Fruit fly (Drosophila melanogaster): ENCODE results near the gene mts.

mts gene

DNA sequence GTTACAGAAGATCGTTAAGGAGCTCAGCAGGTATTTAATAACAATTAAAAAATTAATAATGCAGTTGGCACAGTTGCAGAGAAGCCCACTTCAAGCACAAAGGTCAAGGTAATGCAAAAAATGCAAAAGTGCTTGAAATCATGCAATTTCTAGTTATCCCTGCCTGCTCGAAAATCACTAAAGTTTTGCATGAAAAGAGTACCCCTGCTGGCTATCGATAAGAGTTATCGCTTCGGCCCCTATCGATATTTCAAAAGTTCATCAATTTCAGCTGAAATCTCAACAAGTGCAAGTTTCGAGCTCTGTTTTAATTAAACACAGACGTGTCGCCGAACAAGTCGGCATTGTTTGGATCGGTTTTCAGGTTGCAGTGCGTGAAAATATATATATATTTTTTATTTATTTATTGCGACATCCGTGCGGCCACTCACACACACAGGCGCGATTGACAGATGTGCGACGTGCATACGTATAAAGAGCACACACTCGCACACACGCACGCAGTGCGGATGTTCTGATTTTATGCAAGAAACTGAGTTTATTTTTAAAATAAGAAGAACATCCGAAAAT, 6.1 kb upstream of the mts start (continued):
- TF ChIP-seq net (GFP tag; optimal IDR thresholded peaks at IDR 0.05) (peak; percentile 48), Sox102F (GFP tag; optimal IDR thresholded peaks at IDR 0.05) (peak; percentile 38), CG3032 (tag; optimal IDR thresholded peaks at IDR 0.05) (peak; percentile 9), CG32006 (GFP tag; optimal IDR thresholded peaks at IDR 0.05) (no peak), OdsH (GFP tag; optimal IDR thresholded peaks at IDR 0.05) (peak; percentile 50), Eip78C (GFP tag) (peak; percentile 83), CG16779 (tag; optimal IDR thresholded peaks at IDR 0.05) (no peak), CG11902 (GFP tag; optimal IDR thresholded peaks at IDR 0.05) (peak; percentile 8), CG3919 (GFP tag; optimal IDR thresholded peaks at IDR 0.05) (peak; percentile 67), CG7368 (GFP tag; optimal IDR thresholded peaks at IDR 0.05) (no peak), Met (GFP tag; optimal IDR thresholded peaks at IDR 0.05) (peak; percentile 55), CG11762 (GFP tag; optimal IDR thresholded peaks at IDR 0.05; ENCODE audit: insufficient read depth) (no peak), Ets96B (tag; optimal IDR thresholded peaks at IDR 0.05) (peak; percentile 10), fkh (GFP tag; optimal IDR thresholded peaks at IDR 0.05) (peak; percentile 25)

DNA sequence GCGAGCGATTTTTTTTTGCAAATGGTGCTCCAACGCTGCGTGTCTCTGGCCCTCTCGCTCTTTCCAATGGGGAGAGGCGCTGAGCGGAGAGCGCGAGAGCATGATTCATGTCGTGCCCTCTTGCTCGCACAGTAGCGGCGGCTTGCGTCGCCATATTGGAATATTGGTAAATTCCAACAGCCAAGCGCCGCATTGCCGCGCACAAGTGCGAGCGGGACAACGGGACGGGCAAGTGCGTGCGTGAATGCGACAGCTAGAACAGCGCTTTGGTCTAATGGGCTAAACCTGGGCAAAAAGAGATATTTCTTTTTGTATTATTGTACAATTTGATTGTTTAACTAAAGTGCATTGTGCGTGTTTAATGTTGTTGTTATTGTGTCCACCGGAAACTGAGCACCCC, 781 bp downstream of the mts start:
- TF ChIP-seq salr (GFP tag; optimal IDR thresholded peaks at IDR 0.05) (peak; percentile 20 to 23), CG15336 (GFP tag; IDR thresholded peaks at IDR 0.05) (peak; percentile 53; the same call in 1 of the 2 replicates), net (GFP tag; optimal IDR thresholded peaks at IDR 0.05) (peak; percentile 26), CG8119 (GFP tag; IDR thresholded peaks at IDR 0.05) (peak; percentile 29; the same call in 1 of the 3 replicates), CG6792 (GFP tag; optimal IDR thresholded peaks at IDR 0.05) (no peak), fkh (GFP tag; optimal IDR thresholded peaks at IDR 0.05) (peak; percentile 88), CG6163 (GFP tag; IDR thresholded peaks at IDR 0.05) (peak; percentile 76), CG3032 (tag; optimal IDR thresholded peaks at IDR 0.05) (peak; percentile 41), Sox14 (GFP tag; optimal IDR thresholded peaks at IDR 0.05) (peak; percentile 53), Lpt (GFP tag; optimal IDR thresholded peaks at IDR 0.05) (peak; percentile 31), eg (GFP tag; IDR thresholded peaks at IDR 0.05) (peak; percentile 66), CG3919 (GFP tag; optimal IDR thresholded peaks at IDR 0.05) (no peak), Ets96B (tag; optimal IDR thresholded peaks at IDR 0.05) (peak; percentile 8), fd85E (GFP tag; optimal IDR thresholded peaks at IDR 0.05) (no peak), Smox (GFP tag; optimal IDR thresholded peaks at IDR 0.05) (no peak), Eip93F (GFP tag; optimal IDR thresholded peaks at IDR 0.05) (no peak), CG4318 (GFP tag; optimal IDR thresholded peaks at IDR 0.05) (no peak), CG6854 (GFP tag; optimal IDR thresholded peaks at IDR 0.05) (no peak), CG7368 (GFP tag; optimal IDR thresholded peaks at IDR 0.05) (no peak), Eip78C (GFP tag) (peak; percentile 77), CG16779 (tag; optimal IDR thresholded peaks at IDR 0.05) (peak; percentile 25), Hr4 (GFP tag; optimal IDR thresholded peaks at IDR 0.05) (no peak), Ets21C (GFP tag; optimal IDR thresholded peaks at IDR 0.05) (no peak), dac (GFP tag; optimal IDR thresholded peaks at IDR 0.05) (no peak), cyc (GFP tag; optimal IDR thresholded peaks at IDR 0.05) (no peak), Hr39 (GFP tag; optimal IDR thresholded peaks at IDR 0.05) (no peak), Eip75B (GFP tag; optimal IDR thresholded peaks at IDR 0.05) (peak; percentile 37), lz (GFP tag; optimal IDR thresholded peaks at IDR 0.05) (no peak), CG11902 (GFP tag; optimal IDR thresholded peaks at IDR 0.05) (no peak), svp (GFP tag) (peak; percentile 76), dsx (GFP tag; optimal IDR thresholded peaks at IDR 0.05; ENCODE audit: poor library complexity, severe bottlenecking) (peak; percentile 25), ss (GFP tag; optimal IDR thresholded peaks at IDR 0.05) (peak; percentile 39 to 59), CG11762 (GFP tag; optimal IDR thresholded peaks at IDR 0.05; ENCODE audit: insufficient read depth) (no peak), CG9139 (GFP tag; optimal IDR thresholded peaks at IDR 0.05) (peak; percentile 30), vri (GFP tag; optimal IDR thresholded peaks at IDR 0.05) (peak; percentile 83), achi (GFP tag; optimal IDR thresholded peaks at IDR 0.05) (no peak), CG6808 (GFP tag; optimal IDR thresholded peaks at IDR 0.05) (peak; percentile 41), CG8319 (GFP tag; optimal IDR thresholded peaks at IDR 0.05) (no peak), Met (GFP tag; optimal IDR thresholded peaks at IDR 0.05) (peak; percentile 28), CG6276 (GFP tag; optimal IDR thresholded peaks at IDR 0.05) (peak; percentile 2), pdm3 (GFP tag; optimal IDR thresholded peaks at IDR 0.05) (no peak), CG10669 (GFP tag; optimal IDR thresholded peaks at IDR 0.05) (no peak), CG11294 (GFP tag; IDR thresholded peaks at IDR 0.05) (no peak), Hr38 (GFP tag; optimal IDR thresholded peaks at IDR 0.05) (no peak), Blimp-1 (GFP tag; optimal IDR thresholded peaks at IDR 0.05) (no peak)
